Fruit fly (Drosophila melanogaster): ENCODE results near the gene tomb.

dm6 chr2L:5489084-5489617, 47.4 kb downstream of the tomb start:
- TF ChIP-seq CG8159 (tag; optimal IDR thresholded peaks at IDR 0.05) (no peak), Pif1A (GFP tag; optimal IDR thresholded peaks at IDR 0.05) (no peak), fd96Ca (GFP tag; IDR thresholded peaks at IDR 0.05) (no peak), gl (tag; optimal IDR thresholded peaks at IDR 0.05) (no peak), CG10348 (GFP tag; IDR thresholded peaks at IDR 0.05) (no peak), EcR (GFP tag; optimal IDR thresholded peaks at IDR 0.05) (no peak), CG17806 (tag; optimal IDR thresholded peaks at IDR 0.05) (no peak), CG32121 (GFP tag; IDR thresholded peaks at IDR 0.05) (no peak), CG9948 (tag; optimal IDR thresholded peaks at IDR 0.05) (no peak)
